Fruit fly (Drosophila melanogaster) whole organism, embryonic: ENCODE data around the gene Ts.

Experiments used
- Abd-B ChIP-seq: fragments of 200-800 bp; sonication (Bioruptor generic); optimal IDR thresholded peaks from 2 replicates; lab custom pipeline; 2018; ENCODE audit warnings: missing biosample characterization, mild to moderate bottlenecking, missing genetic modification characterization, moderate library complexity
- BEAF-32 ChIP-seq: fragments of 200-800 bp; sonication (Bioruptor generic); optimal IDR thresholded peaks from 3 replicates; lab custom pipeline; 2017; ENCODE audit warnings: missing biosample characterization, missing genetic modification characterization, mild to moderate bottlenecking, moderate library complexity, missing genetic modification reagents
- CG10321 ChIP-seq: fragments of 200-800 bp; sonication (Bioruptor generic); IDR thresholded peaks from 2 replicates; pipeline ENCODE4 v1.3.6; 2022; ENCODE audit warnings: missing biosample characterization, missing genetic modification characterization
- CG12104 ChIP-seq: fragments of 200-800 bp; sonication (Bioruptor generic); optimal IDR thresholded peaks from 3 replicates; lab custom pipeline; 2016; ENCODE audit warnings: missing biosample characterization, missing genetic modification characterization
- CG14710 ChIP-seq: fragments of 200-800 bp; sonication (Bioruptor generic); optimal IDR thresholded peaks from 3 replicates; lab custom pipeline; 2019; ENCODE audit warnings: missing biosample characterization, mild to moderate bottlenecking, missing genetic modification characterization, moderate library complexity
- CG15073 ChIP-seq: fragments of 200-800 bp; sonication (Bioruptor generic); optimal IDR thresholded peaks from 2 replicates; lab custom pipeline; 2016; ENCODE audit warnings: missing biosample characterization, missing genetic modification characterization
- CG15269 ChIP-seq: fragments of 200-800 bp; sonication (Bioruptor generic); optimal IDR thresholded peaks from 2 replicates; lab custom pipeline; 2018; ENCODE audit warnings: missing biosample characterization, mild to moderate bottlenecking, missing genetic modification characterization, moderate library complexity
- CG17568 ChIP-seq: fragments of 200-800 bp; sonication (Bioruptor generic); optimal IDR thresholded peaks from 2 replicates; lab custom pipeline; 2018; ENCODE audit warnings: missing biosample characterization, mild to moderate bottlenecking, missing genetic modification characterization, moderate library complexity
- CG1792 ChIP-seq: fragments of 200-800 bp; sonication (Bioruptor generic); optimal IDR thresholded peaks from 2 replicates; lab custom pipeline; 2016; ENCODE audit warnings: missing biosample characterization, missing genetic modification characterization
- CG18262 ChIP-seq: fragments of 200-800 bp; optimal IDR thresholded peaks from 3 replicates; lab custom pipeline; 2019; ENCODE audit warnings: missing biosample characterization, mild to moderate bottlenecking, missing genetic modification characterization, moderate library complexity
- CG2712 ChIP-seq: fragments of 200-800 bp; optimal IDR thresholded peaks from 3 replicates; lab custom pipeline; 2019; ENCODE audit warnings: missing biosample characterization, mild to moderate bottlenecking, missing genetic modification characterization, moderate library complexity
- CG32767 ChIP-seq: fragments of 200-800 bp; sonication (Bioruptor generic); IDR thresholded peaks from 2 replicates; pipeline ENCODE4 v1.3.6; 2022; ENCODE audit warnings: missing biosample characterization, missing genetic modification characterization
- CG34376 ChIP-seq: fragments of 200-800 bp; sonication (Bioruptor generic); optimal IDR thresholded peaks from 2 replicates; lab custom pipeline; 2018; ENCODE audit warnings: missing biosample characterization, mild to moderate bottlenecking, missing genetic modification characterization
- CG4854 ChIP-seq: fragments of 200-800 bp; sonication (Bioruptor generic); optimal IDR thresholded peaks from 2 replicates; lab custom pipeline; 2016; ENCODE audit warnings: missing biosample characterization, missing genetic modification characterization, inconsistent platforms
- CG8765 ChIP-seq: fragments of 200-800 bp; sonication (Bioruptor generic); IDR thresholded peaks from 2 replicates; pipeline ENCODE4 v1.3.6; 2022; ENCODE audit warnings: missing biosample characterization, missing genetic modification characterization
- CG9609 ChIP-seq: fragments of 200-800 bp; sonication (Bioruptor generic); optimal IDR thresholded peaks from 3 replicates; lab custom pipeline; 2016; ENCODE audit warnings: missing biosample characterization, missing genetic modification characterization
- CHES-1-like ChIP-seq: fragments of 200-800 bp; sonication (Bioruptor generic); optimal IDR thresholded peaks from 2 replicates; lab custom pipeline; 2016; ENCODE audit warnings: missing biosample characterization, missing genetic modification characterization
- Dip2 ChIP-seq: fragments of 200-800 bp; sonication (Bioruptor generic); IDR thresholded peaks from 2 replicates; pipeline ENCODE4 v1.3.6; 2022; ENCODE audit warnings: missing biosample characterization, missing genetic modification characterization
- Dp ChIP-seq: fragments of 200-800 bp; sonication (Bioruptor generic); optimal IDR thresholded peaks from 2 replicates; lab custom pipeline; 2018; ENCODE audit warnings: missing biosample characterization, mild to moderate bottlenecking, missing genetic modification characterization, moderate library complexity
- Dref ChIP-seq: fragments of 200-800 bp; sonication (Bioruptor generic); IDR thresholded peaks from 2 replicates; pipeline ENCODE4 v1.3.6; 2022; ENCODE audit warnings: missing biosample characterization, missing genetic modification characterization
- Jarid2 ChIP-seq: fragments of 200-800 bp; sonication (Bioruptor generic); optimal IDR thresholded peaks from 3 replicates; lab custom pipeline; 2017; ENCODE audit warnings: mild to moderate bottlenecking, missing biosample characterization, missing genetic modification reagents, missing genetic modification characterization
- Kr ChIP-seq: fragments of 200-800 bp; sonication (Bioruptor generic); optimal IDR thresholded peaks from 2 replicates; lab custom pipeline; 2017; ENCODE audit warnings: missing biosample characterization, mild to moderate bottlenecking, missing genetic modification characterization
- Lhr ChIP-seq: fragments of 200-800 bp; sonication (Bioruptor generic); optimal IDR thresholded peaks from 3 replicates; lab custom pipeline; 2017; ENCODE audit warnings: mild to moderate bottlenecking, missing biosample characterization, missing genetic modification reagents, missing genetic modification characterization
- MBD-R2 ChIP-seq: fragments of 200-800 bp; sonication (Bioruptor generic); IDR thresholded peaks from 2 replicates; pipeline ENCODE4 v1.3.6; 2022; ENCODE audit warnings: missing biosample characterization, missing genetic modification characterization
- Myb ChIP-seq: fragments of 200-800 bp; sonication (Bioruptor generic); optimal IDR thresholded peaks from 2 replicates; lab custom pipeline; 2016; ENCODE audit warnings: missing biosample characterization, missing genetic modification characterization
- Nf-YA ChIP-seq: fragments of 200-800 bp; sonication (Bioruptor generic); IDR thresholded peaks from 2 replicates; pipeline ENCODE4 v1.3.6; 2022; ENCODE audit warnings: missing biosample characterization, missing genetic modification characterization
- Oaz ChIP-seq: fragments of 200-800 bp; sonication (Bioruptor generic); IDR thresholded peaks from 2 replicates; pipeline ENCODE4 v1.3.6; 2022; ENCODE audit warnings: missing biosample characterization, missing genetic modification characterization
- Sin3A ChIP-seq: fragments of >200 bp; optimal IDR thresholded peaks from 2 replicates; lab custom pipeline; 2018
- Six4 ChIP-seq: fragments of 200-800 bp; sonication (Bioruptor generic); optimal IDR thresholded peaks from 2 replicates; lab custom pipeline; 2016; ENCODE audit warnings: missing biosample characterization, missing genetic modification characterization
- ap ChIP-seq: fragments of 200-800 bp; sonication (Bioruptor generic); IDR thresholded peaks from 2 replicates; pipeline ENCODE4 v1.3.6; 2022; ENCODE audit warnings: missing biosample characterization, missing genetic modification characterization
- bbx ChIP-seq: fragments of 200-800 bp; sonication (Bioruptor generic); IDR thresholded peaks from 2 replicates; pipeline ENCODE4 v1.3.6; 2022; ENCODE audit warnings: missing biosample characterization, missing genetic modification characterization; ENCODE audit not compliant: partially characterized antibody
- bigmax ChIP-seq: fragments of 200-800 bp; sonication (Bioruptor generic); optimal IDR thresholded peaks from 2 replicates; lab custom pipeline; 2018; ENCODE audit warnings: missing biosample characterization, mild to moderate bottlenecking, missing genetic modification characterization
- bowl ChIP-seq: fragments of 200-800 bp; sonication (Bioruptor generic); IDR thresholded peaks from 2 replicates; pipeline ENCODE4 v1.3.6; 2022; ENCODE audit warnings: missing biosample characterization, missing genetic modification characterization
- cas ChIP-seq: fragments of 200-800 bp; sonication (Bioruptor generic); IDR thresholded peaks from 2 replicates; pipeline ENCODE4 v1.3.6; 2022; ENCODE audit warnings: missing biosample characterization, missing genetic modification characterization
- eyg ChIP-seq: fragments of 200-800 bp; sonication (Bioruptor generic); optimal IDR thresholded peaks from 3 replicates; lab custom pipeline; 2016; ENCODE audit warnings: missing biosample characterization, missing genetic modification characterization
- gsb-n ChIP-seq: fragments of 200-800 bp; sonication (Bioruptor generic); optimal IDR thresholded peaks from 3 replicates; lab custom pipeline; 2018; ENCODE audit warnings: missing biosample characterization, mild to moderate bottlenecking, missing genetic modification characterization
- gt ChIP-seq: fragments of 200-800 bp; sonication (Bioruptor generic); IDR thresholded peaks from 2 replicates; pipeline ENCODE4 v1.3.6; 2022; ENCODE audit warnings: missing biosample characterization, missing genetic modification characterization
- hbn ChIP-seq: fragments of 200-800 bp; sonication (Bioruptor generic); IDR thresholded peaks from 2 replicates; pipeline ENCODE4 v1.3.6; 2022; ENCODE audit warnings: missing biosample characterization, missing genetic modification characterization; ENCODE audit not compliant: partially characterized antibody
- hkb ChIP-seq, 2 experiments: fragments of 200-800 bp in 1 of 2; fragments of >200 bp in 1 of 2; sonication (Bioruptor generic) in 1 of 2; IDR thresholded peaks in 1 of 2; optimal IDR thresholded peaks in 1 of 2; 2 replicates each; pipeline versions ENCODE4 v1.3.6 to Lab custom; 2017 to 2022; ENCODE audit warnings: missing biosample characterization in 1 of 2, missing genetic modification characterization in 1 of 2
- hth ChIP-seq: fragments of >200 bp; optimal IDR thresholded peaks from 2 replicates; lab custom pipeline; 2017; ENCODE audit warnings: inconsistent platforms
- inv ChIP-seq: fragments of 200-800 bp; sonication (Bioruptor generic); IDR thresholded peaks from 2 replicates; pipeline ENCODE4 v1.3.6; 2022; ENCODE audit warnings: missing biosample characterization, missing genetic modification characterization; ENCODE audit not compliant: partially characterized antibody
- lola ChIP-seq, 3 experiments: fragments of >200 bp in 2 of 3; fragments of 200-800 bp in 1 of 3; sonication (Bioruptor generic) in 1 of 3; optimal IDR thresholded peaks; 2 replicates each; lab custom pipeline; 2017 to 2019; ENCODE audit warnings: missing biosample characterization in 3 of 3, missing genetic modification characterization in 3 of 3, mild to moderate bottlenecking in 1 of 3, moderate library complexity in 1 of 3
- nmo ChIP-seq: fragments of 200-800 bp; sonication (Bioruptor generic); optimal IDR thresholded peaks from 2 replicates; lab custom pipeline; 2018; ENCODE audit warnings: missing biosample characterization, mild to moderate bottlenecking, missing genetic modification characterization, moderate library complexity
- psq ChIP-seq: fragments of 200-800 bp; sonication (Bioruptor generic); optimal IDR thresholded peaks from 2 replicates; lab custom pipeline; 2017; ENCODE audit warnings: missing biosample characterization, missing genetic modification characterization
- rib ChIP-seq: fragments of 200-800 bp; sonication (Bioruptor generic); IDR thresholded peaks from 2 replicates; pipeline ENCODE4 v1.3.6; 2022; ENCODE audit warnings: missing biosample characterization, missing genetic modification characterization
- sd ChIP-seq: fragments of 200-800 bp; sonication (Bioruptor generic); optimal IDR thresholded peaks from 3 replicates; lab custom pipeline; 2018; ENCODE audit warnings: missing biosample characterization, mild to moderate bottlenecking, missing genetic modification characterization, moderate library complexity
- sisA ChIP-seq: fragments of 200-800 bp; sonication (Bioruptor generic); IDR thresholded peaks from 2 replicates; pipeline ENCODE4 v1.3.6; 2022; ENCODE audit warnings: missing biosample characterization, missing genetic modification characterization
- sr ChIP-seq: fragments of 200-800 bp; sonication (Bioruptor generic); IDR thresholded peaks from 3 replicates; pipeline ENCODE4 v1.3.6; 2022; ENCODE audit warnings: missing biosample characterization, missing genetic modification characterization
- sug ChIP-seq: fragments of 200-800 bp; optimal IDR thresholded peaks from 2 replicates; lab custom pipeline; 2019; ENCODE audit warnings: missing biosample characterization, mild to moderate bottlenecking, missing genetic modification characterization, moderate library complexity
- tna ChIP-seq: fragments of 200-800 bp; sonication (Bioruptor generic); IDR thresholded peaks from 2 replicates; pipeline ENCODE4 v1.3.6; 2022; ENCODE audit warnings: missing biosample characterization, missing genetic modification characterization; ENCODE audit not compliant: partially characterized antibody

The Ts gene

DNA sequence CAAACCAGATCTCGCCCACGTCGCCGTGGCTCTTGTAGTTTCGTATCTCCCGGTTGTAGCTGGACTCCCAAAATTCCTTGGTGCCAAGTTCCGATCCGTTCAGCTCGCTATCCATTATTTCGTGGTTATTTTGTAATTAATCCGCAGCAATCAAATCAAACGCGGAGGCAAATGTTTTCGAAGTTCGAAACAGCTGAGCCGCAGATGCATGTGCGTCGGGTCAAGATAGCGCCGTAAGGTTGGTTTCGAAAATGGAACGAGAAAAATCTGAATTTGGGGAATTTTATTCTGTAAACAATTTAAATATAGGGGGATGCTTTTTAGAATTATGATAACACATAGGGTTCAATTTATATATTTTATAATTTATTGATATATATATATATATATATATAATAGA is 9.7 kb upstream of the Ts start, which contains the start of gene CG9643 (continued):
- no peak for TF ChIP-seq gt (GFP tag; lab: Robert Waterston, UW)
- TF ChIP-seq nmo (GFP tag; lab: Kevin White, UChicago) = no peak
- peak; percentile 8 for TF ChIP-seq Sin3A (lab: Kevin White, UChicago)
- no peak for TF ChIP-seq CG8765
- TF ChIP-seq bbx = no peak
- peak; percentile 50 for TF ChIP-seq CG14710 (tag; lab: Kevin White, UChicago)
- TF ChIP-seq CG12104 (GFP tag; lab: Kevin White, UChicago) = no peak
- peak; percentile 92 for TF ChIP-seq MBD-R2 (GFP tag; lab: Robert Waterston, UW)
- no peak for TF ChIP-seq lola (GFP tag; optimal IDR thresholded peaks at IDR 0.05; lab: Kevin White, UChicago)
- TF ChIP-seq CG4854 (GFP tag; lab: Kevin White, UChicago) = no peak
- TF ChIP-seq Myb (GFP tag; lab: Kevin White, UChicago) = no peak
- no peak for TF ChIP-seq CG9609
- TF ChIP-seq hth (lab: Kevin White, UChicago) = no peak
- TF ChIP-seq BEAF-32 (GFP tag; lab: Kevin White, UChicago) = peak; percentile 19
- TF ChIP-seq Kr (GFP tag; lab: Kevin White, UChicago) = no peak
- TF ChIP-seq sr (GFP tag; lab: Robert Waterston, UW) = no peak

DNA sequence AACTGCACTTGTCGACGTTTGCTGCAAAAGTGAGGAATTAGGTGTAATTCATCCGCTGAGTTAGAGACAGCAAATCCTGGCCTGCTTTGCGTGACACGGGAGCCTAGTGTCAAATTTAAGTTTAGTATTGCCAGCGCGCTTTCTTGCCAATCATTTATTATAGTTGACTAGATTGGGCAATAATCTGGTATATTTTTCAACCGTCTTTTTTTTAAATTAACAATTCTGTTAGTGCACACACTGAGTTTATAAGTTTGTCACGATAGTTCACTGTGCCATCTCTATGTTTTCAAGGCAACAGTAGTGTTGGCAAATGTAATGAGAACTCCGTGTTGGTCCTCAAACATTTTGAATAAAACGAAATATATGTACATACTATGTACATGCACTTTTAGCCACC is 7.4 kb upstream of the Ts start, which contains the start of the genes CG9641 and CG3165:
Gene CG9641, minus strand, starts transcription at position 34 of the 400 bp plus-strand sequence.
Gene CG3165, plus strand, starts transcription at position 294 of the 400 bp plus-strand sequence.
- TF ChIP-seq cas (GFP tag; lab: Robert Waterston, UW) (peak; percentile 63), CG15073 (GFP tag; lab: Kevin White, UChicago) (peak; percentile 43), Dref (GFP tag; lab: Robert Waterston, UW) (0 out of 2 replicates have a peak, but pooled peaks have one; percentile 30), CG18262 (tag; lab: Kevin White, UChicago) (peak; percentile 85), eyg (GFP tag; lab: Kevin White, UChicago) (peak; percentile 81), rib (GFP tag; lab: Robert Waterston, UW) (no peak), Jarid2 (GFP tag; lab: Kevin White, UChicago) (no peak), gsb-n (tag; lab: Kevin White, UChicago) (no peak), CG15269 (tag; lab: Kevin White, UChicago) (no peak), bigmax (no peak), bowl (GFP tag; lab: Robert Waterston, UW) (no peak), CG1792 (peak; percentile 80), CG34376 (peak; percentile 76), Oaz (GFP tag; lab: Robert Waterston, UW) (peak; percentile 66; the same call in 1 of the 2 replicates), hkb (optimal IDR thresholded peaks at IDR 0.05; lab: Kevin White, UChicago) (no peak), hkb (GFP tag; IDR thresholded peaks at IDR 0.05; lab: Robert Waterston, UW) (peak; percentile 85), CG17568 (GFP tag; lab: Kevin White, UChicago) (no peak), CG10321 (GFP tag; lab: Robert Waterston, UW) (peak; percentile 41; the same call in 1 of the 2 replicates), sd (tag; lab: Kevin White, UChicago) (peak; percentile 62), hbn (peak; percentile 98), ap (GFP tag; lab: Robert Waterston, UW) (peak; percentile 45; the same call in 1 of the 2 replicates), Abd-B (GFP tag; lab: Kevin White, UChicago) (peak; percentile 66), CG12104 (GFP tag; lab: Kevin White, UChicago) (peak; percentile 75), CG2712 (tag; lab: Kevin White, UChicago) (peak; percentile 89), Dip2 (GFP tag; lab: Robert Waterston, UW) (no peak), CG32767 (GFP tag; lab: Robert Waterston, UW) (peak; percentile 65; the same call in 1 of the 2 replicates), Lhr (GFP tag; lab: Kevin White, UChicago) (no peak), inv (peak; percentile 94), Dp (GFP tag; lab: Kevin White, UChicago) (peak; percentile 46), CHES-1-like (GFP tag; lab: Kevin White, UChicago) (peak; percentile 88), sisA (peak; percentile 81), Six4 (GFP tag; lab: Kevin White, UChicago) (peak; percentile 81), sug (tag; lab: Kevin White, UChicago) (peak; percentile 91), Nf-YA (GFP tag; lab: Robert Waterston, UW) (peak; percentile 71; the same call in 1 of the 2 replicates), tna (peak; percentile 90), psq (GFP tag; lab: Kevin White, UChicago) (peak; percentile 40)
